Worm (Caenorhabditis elegans): ENCODE data around the gene Y53G8AR.1.

ce11 chrIII:3294283-3294793, 38.5 kb upstream of the Y53G8AR.1 start, which contains the start of the genes Y53G8AR.8 and Y53G8AR.6:
- no peak for TF ChIP-seq ama-1 (optimal IDR thresholded peaks at IDR 0.05)
- TF ChIP-seq F13C5.2 (tag; optimal IDR thresholded peaks at IDR 0.05), result no peak
- peak; percentile 9 for TF ChIP-seq ceh-36 (tag; optimal IDR thresholded peaks at IDR 0.05)
- no peak for TF ChIP-seq hnd-1 (tag; optimal IDR thresholded peaks at IDR 0.05)
- TF ChIP-seq ceh-13 (GFP tag; optimal IDR thresholded peaks at IDR 0.05), result no peak
- TF ChIP-seq scrt-1 (GFP tag; IDR thresholded peaks at IDR 0.05), result no peak
- no peak for TF ChIP-seq flt-1 (GFP tag; IDR thresholded peaks at IDR 0.05)
- TF ChIP-seq tbx-11 (GFP tag; IDR thresholded peaks at IDR 0.05), result no peak
- no peak for TF ChIP-seq pes-1 (GFP tag; IDR thresholded peaks at IDR 0.05)
- no peak for TF ChIP-seq aly-1 (tag; optimal IDR thresholded peaks at IDR 0.05)
- TF ChIP-seq hmg-4 (GFP tag; optimal IDR thresholded peaks at IDR 0.05), result no peak
- TF ChIP-seq hmbx-1 (tag; optimal IDR thresholded peaks at IDR 0.05), result no peak
- no peak for TF ChIP-seq B0310.2 (tag; optimal IDR thresholded peaks at IDR 0.05)
- TF ChIP-seq sea-1 (GFP tag; conservative IDR thresholded peaks at IDR 0.05), result no peak

Data from whole organism, early embryonic.